Fruit fly (Drosophila melanogaster): ENCODE results near the gene cact.

cact gene

dm6 chr2L:16272730-16273129 is 53.3 kb downstream of the cact start (continued):
- TF ChIP-seq CG18764 (GFP tag; optimal IDR thresholded peaks at IDR 0.05) (no peak), CG8281 (tag; optimal IDR thresholded peaks at IDR 0.05) (no peak), CG34422 (GFP tag; IDR thresholded peaks at IDR 0.05) (peak; percentile 22; the same call in 1 of the 3 replicates), CG18011 (GFP tag; optimal IDR thresholded peaks at IDR 0.05) (no peak), CG5245 (GFP tag; optimal IDR thresholded peaks at IDR 0.05) (no peak), CG10543 (GFP tag; optimal IDR thresholded peaks at IDR 0.05) (peak; percentile 77), CG11398 (GFP tag; optimal IDR thresholded peaks at IDR 0.05) (no peak), tgo (GFP tag; IDR thresholded peaks at IDR 0.05) (no peak), eyg (GFP tag; optimal IDR thresholded peaks at IDR 0.05) (peak; percentile 1), Chrac-16 (GFP tag; optimal IDR thresholded peaks at IDR 0.05) (no peak), CG34376 (GFP tag; optimal IDR thresholded peaks at IDR 0.05) (peak; percentile 71), CG9215 (GFP tag; IDR thresholded peaks at IDR 0.05) (no peak), YL-1 (GFP tag; optimal IDR thresholded peaks at IDR 0.05) (no peak), CG10274 (GFP tag; optimal IDR thresholded peaks at IDR 0.05) (no peak), rib (GFP tag; IDR thresholded peaks at IDR 0.05) (no peak), CG9932 (GFP tag; IDR thresholded peaks at IDR 0.05) (no peak), crol (GFP tag; IDR thresholded peaks at IDR 0.05) (no peak), CG6854 (GFP tag; optimal IDR thresholded peaks at IDR 0.05) (no peak), CG17912 (GFP tag; optimal IDR thresholded peaks at IDR 0.05) (peak; percentile 48), CG16863 (GFP tag; optimal IDR thresholded peaks at IDR 0.05) (no peak), insv (GFP tag; optimal IDR thresholded peaks at IDR 0.05) (peak in 1 of 2 experiments; percentile 10), B-H2 (GFP tag; optimal IDR thresholded peaks at IDR 0.05) (peak; percentile 25), CG9817 (tag; optimal IDR thresholded peaks at IDR 0.05) (no peak), CG9609 (GFP tag; optimal IDR thresholded peaks at IDR 0.05) (no peak), ranshi (GFP tag; IDR thresholded peaks at IDR 0.05) (no peak; the same call in 1 of the 2 replicates), Atf3 (GFP tag; optimal IDR thresholded peaks at IDR 0.05) (no peak), CG12299 (tag; optimal IDR thresholded peaks at IDR 0.05) (peak; percentile 7), CG3281 (GFP tag; optimal IDR thresholded peaks at IDR 0.05) (peak; percentile 19), wek (GFP tag; optimal IDR thresholded peaks at IDR 0.05) (peak; percentile 54), H2.0 (GFP tag; IDR thresholded peaks at IDR 0.05) (no peak), CG31365 (tag; optimal IDR thresholded peaks at IDR 0.05) (peak; percentile 30), Aef1 (GFP tag; IDR thresholded peaks at IDR 0.05) (no peak), ind (GFP tag; optimal IDR thresholded peaks at IDR 0.05) (no peak), CG8944 (GFP tag; optimal IDR thresholded peaks at IDR 0.05) (no peak), sna (GFP tag; IDR thresholded peaks at IDR 0.05; ENCODE audit: partially characterized antibody) (no peak), CG7987 (GFP tag; optimal IDR thresholded peaks at IDR 0.05) (peak; percentile 69), Nf-YB (GFP tag; optimal IDR thresholded peaks at IDR 0.05) (no peak), CG4707 (GFP tag; optimal IDR thresholded peaks at IDR 0.05) (peak; percentile 68), Max (GFP tag; optimal IDR thresholded peaks at IDR 0.05) (peak; percentile 30), lola (GFP tag; optimal IDR thresholded peaks at IDR 0.05) (no peak), CG15479 (GFP tag; optimal IDR thresholded peaks at IDR 0.05) (no peak), Atf-2 (GFP tag; optimal IDR thresholded peaks at IDR 0.05) (no peak), odd (GFP tag; optimal IDR thresholded peaks at IDR 0.05) (peak; percentile 64), bbx (GFP tag; IDR thresholded peaks at IDR 0.05; ENCODE audit: partially characterized antibody) (no peak), E2f1 (GFP tag; IDR thresholded peaks at IDR 0.05) (no peak), CG17186 (GFP tag; optimal IDR thresholded peaks at IDR 0.05) (no peak), CG17802 (tag; optimal IDR thresholded peaks at IDR 0.05) (no peak), ash1 (GFP tag; optimal IDR thresholded peaks at IDR 0.05) (peak; percentile 48), CG7745 (tag; optimal IDR thresholded peaks at IDR 0.05) (peak; percentile 93), vfl (GFP tag; optimal IDR thresholded peaks at IDR 0.05) (no peak), CG17361 (GFP tag; IDR thresholded peaks at IDR 0.05) (no peak)

Data from whole organism, embryonic.